Fruit fly (Drosophila melanogaster): Measurements from ENCODE around the gene CAH8.

The CAH8 gene

DNA sequence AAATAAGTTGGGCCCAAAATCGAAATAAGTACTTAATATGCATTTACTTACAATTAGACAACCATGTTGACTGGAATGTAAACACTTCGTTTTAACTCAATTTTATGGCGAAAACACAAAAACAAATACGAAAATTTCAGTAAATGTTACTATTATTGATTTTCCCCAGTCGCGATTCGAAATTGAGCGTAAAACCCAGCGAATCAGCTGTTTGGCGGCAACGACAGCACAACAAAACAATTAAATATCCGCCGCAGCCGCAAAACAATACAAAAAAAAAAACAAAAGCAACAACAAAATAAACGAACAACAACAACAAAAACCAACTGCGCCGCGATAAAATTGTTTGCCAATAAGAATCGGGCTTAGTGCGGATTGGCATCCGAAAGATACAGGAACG is at the start of gene CAH8, which contains the start of gene CG7059:
Gene CAH8, minus strand, starts transcription at position 101 of the 400 bp plus-strand sequence.
Gene CG7059, plus strand, starts transcription at position 167 of the 400 bp plus-strand sequence.
- no peak for TF ChIP-seq noc (tag; optimal IDR thresholded peaks at IDR 0.05)

DNA sequence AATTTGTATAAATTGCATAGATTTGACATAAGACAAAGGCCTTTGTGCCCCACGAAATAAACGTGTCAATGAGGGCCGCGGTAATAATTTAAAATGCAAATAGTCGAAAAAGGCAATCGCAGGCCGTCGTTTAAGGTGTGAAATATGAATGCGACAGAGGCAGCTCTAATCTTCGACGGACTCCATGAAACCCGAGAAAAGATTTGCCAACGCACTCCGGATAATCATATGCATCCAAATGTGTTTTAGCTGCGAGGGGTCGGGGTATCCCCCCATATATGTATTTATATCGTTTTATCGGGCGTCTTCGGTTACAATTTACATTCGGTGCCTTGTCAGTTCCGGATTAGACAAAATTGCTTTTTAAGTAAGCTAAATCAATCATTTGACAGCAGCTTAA is 48.8 kb upstream of the CAH8 start:
- no peak for TF ChIP-seq noc (tag; optimal IDR thresholded peaks at IDR 0.05)

DNA sequence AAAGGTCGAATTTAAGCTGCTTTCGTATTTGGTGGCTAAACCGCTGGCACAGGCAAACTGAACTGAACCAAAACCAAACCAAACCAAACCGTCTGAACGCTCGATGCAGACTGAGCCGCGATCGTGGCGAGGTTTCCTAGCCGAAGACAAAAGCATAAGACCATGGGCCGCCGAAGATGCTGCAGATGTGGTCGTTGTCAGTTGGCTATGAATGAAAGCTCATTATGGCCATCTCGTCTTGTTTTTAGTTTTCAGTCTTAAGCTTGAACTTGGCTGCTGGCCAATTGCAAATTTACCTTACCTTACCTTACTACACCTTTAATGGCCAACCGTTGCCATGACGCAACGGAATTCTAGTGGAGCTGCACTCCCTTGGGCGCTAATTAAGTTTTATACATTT is 46.5 kb upstream of the CAH8 start, which contains the start of gene CG13847:
Gene CG13847, minus strand, starts transcription at position 101 of the 400 bp plus-strand sequence.
- TF ChIP-seq noc (tag; optimal IDR thresholded peaks at IDR 0.05), result no peak

DNA sequence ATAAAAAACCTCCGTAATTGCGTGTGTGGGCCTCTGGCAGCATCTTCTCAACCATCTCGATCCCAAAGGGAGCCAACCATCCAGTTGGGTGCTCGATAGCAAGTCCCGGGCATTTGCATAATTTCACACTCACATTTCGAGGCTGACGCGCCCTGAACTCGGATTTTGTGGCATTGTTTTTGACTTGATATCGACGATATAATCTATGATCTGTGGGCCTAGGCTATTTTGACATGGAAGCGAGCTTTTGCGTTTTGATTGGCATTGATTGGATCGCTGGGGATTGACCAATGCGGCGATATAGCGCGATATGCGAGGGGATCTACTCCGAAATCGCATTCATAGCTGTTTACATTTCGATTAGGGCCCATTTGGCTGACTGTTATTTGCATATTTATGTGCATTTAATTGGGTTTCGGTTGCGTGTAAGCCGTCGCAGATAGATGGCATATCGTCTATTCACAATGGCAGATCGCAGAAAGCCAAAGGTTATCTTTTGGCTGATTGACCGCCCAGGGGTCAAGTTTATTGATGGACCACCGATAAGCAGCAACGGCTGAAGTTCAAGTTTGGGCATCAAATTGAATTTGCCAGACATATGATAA is 42.8 kb upstream of the CAH8 start:
- no peak for TF ChIP-seq noc (tag; optimal IDR thresholded peaks at IDR 0.05)

- TF ChIP-seq noc (tag; optimal IDR thresholded peaks at IDR 0.05), result no peak
Observed at dm6 chr3R:22424602-22425190, 35.2 kb upstream of the CAH8 start, which contains the start of gene pinta. pinta (minus strand) TSS chr3R:22424929.

dm6 chr3R:22423996-22424395 is 34.5 kb upstream of the CAH8 start:
- TF ChIP-seq noc (tag; optimal IDR thresholded peaks at IDR 0.05), result no peak

dm6 chr3R:22421618-22422017 is 32.1 kb upstream of the CAH8 start:
- TF ChIP-seq noc (tag; optimal IDR thresholded peaks at IDR 0.05), result peak; percentile 78

DNA sequence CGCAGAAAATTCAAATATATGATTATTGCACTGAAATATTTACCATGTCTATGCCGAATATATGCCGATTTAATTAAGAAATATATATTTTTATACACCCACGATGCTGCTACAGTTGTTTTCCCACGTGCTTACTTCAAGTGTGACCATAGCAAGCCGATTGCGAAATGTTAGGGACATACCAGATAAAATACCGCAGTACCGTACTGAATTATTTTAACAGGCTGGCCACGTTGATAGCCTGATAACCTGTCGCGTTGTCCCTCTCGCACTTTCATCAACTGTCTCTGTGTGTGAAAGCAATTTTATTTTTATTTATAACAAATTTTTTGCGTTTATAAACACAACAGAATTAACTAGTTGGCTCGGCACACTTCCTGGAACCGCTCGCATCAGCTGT is 31.4 kb upstream of the CAH8 start, which contains the start of the genes Nop56 and mats:
Gene Nop56, minus strand, starts transcription at position 158 of the 400 bp plus-strand sequence.
Gene mats, plus strand, starts transcription at position 251 of the 400 bp plus-strand sequence.
- TF ChIP-seq noc (tag; optimal IDR thresholded peaks at IDR 0.05), result peak; percentile 9

DNA sequence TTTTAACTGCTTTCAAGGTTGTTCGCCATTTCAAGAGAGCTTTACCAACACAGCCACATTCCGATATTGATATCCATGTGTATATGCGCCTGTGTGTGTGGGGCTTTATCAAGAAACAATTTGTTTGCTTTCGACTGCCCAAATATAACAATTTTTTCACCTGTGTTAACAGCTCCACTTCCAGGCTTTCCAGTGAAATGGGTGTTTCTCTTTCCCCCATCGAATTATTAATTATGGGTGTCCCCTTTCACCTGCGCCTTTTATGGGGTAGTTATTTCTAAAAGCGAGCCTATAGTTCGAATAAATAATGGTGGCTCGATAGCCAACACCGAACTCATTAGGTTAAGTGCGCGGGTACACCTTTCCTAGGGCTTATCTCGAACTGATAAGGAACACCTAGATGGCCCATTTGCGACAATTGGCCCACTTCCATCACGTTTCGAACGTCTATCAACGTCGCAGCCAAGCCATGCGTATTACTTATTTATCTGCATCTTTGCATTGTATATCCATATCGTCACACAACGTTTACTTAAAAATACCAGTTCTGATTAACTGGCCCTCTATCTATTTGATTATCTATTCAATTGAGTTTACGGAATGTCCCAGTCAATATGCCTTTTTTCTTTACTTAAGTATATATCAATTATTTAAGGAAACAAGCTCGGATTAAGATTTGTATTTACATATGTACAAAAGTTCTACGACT is 22.5 kb upstream of the CAH8 start:
- peak; percentile 30 for TF ChIP-seq noc (tag; optimal IDR thresholded peaks at IDR 0.05)

DNA sequence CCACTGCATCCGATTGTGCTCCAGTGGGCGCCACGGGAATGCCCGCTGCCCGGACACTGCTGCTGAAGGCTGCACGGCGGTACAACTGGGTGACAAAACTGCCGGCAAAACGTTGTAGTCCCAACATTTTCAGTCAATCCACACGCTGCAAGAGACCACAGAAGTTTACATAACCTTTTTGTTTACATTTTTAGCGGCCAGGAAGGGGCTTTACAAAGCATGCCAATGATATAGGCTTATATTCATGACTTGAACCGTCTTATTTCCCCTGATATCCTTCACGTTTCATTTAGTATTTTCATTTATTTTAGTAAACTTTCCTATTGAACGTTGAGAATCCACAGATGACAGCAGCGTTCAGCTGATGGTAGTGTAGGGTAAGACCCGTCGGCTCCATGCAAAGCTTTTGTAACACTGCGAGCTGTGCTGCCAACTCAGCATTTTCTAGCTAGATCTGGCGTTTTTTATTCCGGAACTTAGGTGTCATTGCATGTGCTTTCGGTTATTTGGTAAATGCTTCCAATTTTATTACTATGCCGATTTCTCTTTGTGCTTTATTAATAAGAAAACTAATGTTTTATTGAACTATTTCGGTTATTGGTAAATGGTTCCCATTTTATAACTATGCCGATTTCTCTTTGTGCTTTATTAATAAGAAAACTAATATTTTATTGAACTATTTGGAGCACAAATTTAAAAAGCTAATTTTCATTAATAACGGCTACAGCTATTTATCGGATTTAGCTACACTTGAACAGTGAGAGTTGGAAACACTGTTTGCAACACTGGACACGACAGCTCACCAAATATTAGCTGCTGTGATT is 21.2 kb upstream of the CAH8 start, which contains the start of the genes CG13850 and lqfR:
Gene CG13850, minus strand, starts transcription at position 379 of the 824 bp plus-strand sequence.
Gene lqfR, plus strand, starts transcription at position 765 of the 824 bp plus-strand sequence.
- TF ChIP-seq noc (tag; optimal IDR thresholded peaks at IDR 0.05), result peak; percentile 66

- no peak for TF ChIP-seq noc (tag; optimal IDR thresholded peaks at IDR 0.05)
Observed at dm6 chr3R:22405639-22406038, 16.1 kb upstream of the CAH8 start, which contains the start of gene CG13855. CG13855 (plus strand) TSS chr3R:22405939.

DNA sequence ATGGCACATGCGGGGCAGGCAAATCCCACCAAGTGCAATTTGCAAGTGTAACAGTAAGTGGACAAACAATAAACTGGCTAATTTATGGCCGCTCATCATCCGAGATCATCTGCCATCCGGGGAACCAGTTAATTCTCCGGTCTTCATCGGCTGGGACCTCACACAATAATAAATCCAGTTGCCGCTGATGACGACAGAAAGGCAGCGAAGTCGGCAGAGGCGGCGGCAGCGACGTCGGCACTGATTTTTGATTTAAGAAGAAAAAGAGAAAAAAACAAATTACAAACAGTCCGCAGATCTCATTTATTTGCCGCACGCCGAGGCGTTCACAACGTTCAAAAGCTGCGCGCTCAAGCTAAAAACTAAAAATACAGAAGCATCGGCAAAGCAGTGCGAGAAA is 12.8 kb upstream of the CAH8 start, which contains the start of gene CG13856:
Gene CG13856, plus strand, starts transcription at position 301 of the 400 bp plus-strand sequence.
- no peak for TF ChIP-seq noc (tag; optimal IDR thresholded peaks at IDR 0.05)

DNA sequence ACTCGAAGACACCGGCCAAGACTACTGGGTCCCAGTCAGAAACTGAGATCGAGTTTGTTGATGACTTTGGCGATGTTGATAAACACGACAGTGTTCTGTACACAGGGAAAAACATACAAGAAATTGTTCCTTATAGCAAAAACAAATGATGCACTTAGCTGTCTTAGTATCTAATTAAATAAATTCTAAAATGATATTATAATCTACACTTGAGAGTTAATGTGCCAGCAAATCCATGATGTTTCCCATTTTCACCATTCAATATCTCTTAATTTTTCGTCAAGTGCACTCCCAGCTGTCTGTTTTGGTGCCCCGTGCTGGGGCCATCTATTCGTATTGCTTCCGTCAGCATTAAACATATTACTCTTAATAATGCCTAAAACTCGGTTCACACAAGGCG is 10.7 kb upstream of the CAH8 start:
- TF ChIP-seq noc (tag; optimal IDR thresholded peaks at IDR 0.05), result no peak

DNA sequence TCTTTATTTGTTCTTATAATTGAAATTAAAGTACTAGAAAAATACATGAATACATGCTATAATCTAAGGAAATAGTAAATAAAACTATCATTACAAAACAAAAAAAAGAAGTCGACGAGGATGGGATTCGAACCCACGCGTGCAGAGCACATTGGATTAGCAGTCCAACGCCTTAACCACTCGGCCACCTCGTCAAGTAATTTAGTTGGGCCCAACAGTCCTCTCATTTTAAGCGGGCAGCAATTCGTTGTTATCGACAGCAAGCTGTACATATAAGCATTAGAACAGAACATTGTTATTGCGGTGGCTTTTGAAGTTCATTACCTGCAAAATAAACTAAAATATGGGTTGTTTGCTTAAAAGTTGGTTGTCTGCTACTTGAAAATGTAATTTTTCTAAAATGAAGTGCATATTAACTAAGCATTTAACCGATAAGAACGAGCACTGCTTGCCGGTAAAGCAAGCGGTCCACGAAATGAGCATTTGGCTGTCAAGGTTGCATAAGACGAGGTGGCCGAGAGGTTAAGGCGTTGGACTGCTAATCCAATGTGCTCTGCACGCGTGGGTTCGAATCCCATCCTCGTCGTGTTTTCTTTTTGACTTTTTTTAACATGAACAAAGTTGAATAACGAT is 7.7 kb upstream of the CAH8 start:
- TF ChIP-seq noc (tag; optimal IDR thresholded peaks at IDR 0.05), result no peak

dm6 chr3R:22396238-22396772 is 6.8 kb upstream of the CAH8 start:
- TF ChIP-seq noc (tag; optimal IDR thresholded peaks at IDR 0.05), result peak; percentile 3
